Worm (Caenorhabditis elegans): Measurements from ENCODE around the gene hpo-9.

DNA sequence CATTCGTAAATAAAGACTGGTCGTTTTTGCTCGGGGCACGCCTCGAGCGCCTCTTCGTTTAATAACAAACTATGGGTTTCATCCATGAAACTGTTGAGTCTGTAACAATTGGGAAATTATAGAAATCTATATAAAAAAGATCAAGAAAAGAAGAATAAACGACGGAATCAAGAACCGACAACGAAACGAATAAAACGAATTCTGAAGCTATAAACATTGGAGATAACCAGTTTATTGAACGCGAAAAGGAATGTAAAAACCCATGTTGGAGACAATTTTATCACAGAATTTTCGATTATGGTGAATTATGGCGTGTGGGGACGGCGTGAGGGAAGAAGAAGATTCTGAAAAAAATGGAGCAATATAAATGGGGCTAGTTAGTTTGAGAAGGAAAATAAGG lies 22.1 kb downstream of the hpo-9 start, which contains the start of gene soap-1:
- TF ChIP-seq aly-1 (tag; optimal IDR thresholded peaks at IDR 0.05) (no peak), tbx-11 (GFP tag; IDR thresholded peaks at IDR 0.05) (no peak), ama-1 (optimal IDR thresholded peaks at IDR 0.05) (no peak), hnd-1 (tag; optimal IDR thresholded peaks at IDR 0.05) (no peak), sea-1 (GFP tag; conservative IDR thresholded peaks at IDR 0.05) (no peak), tra-4 (tag; optimal IDR thresholded peaks at IDR 0.05) (no peak), tbx-37 (GFP tag; conservative IDR thresholded peaks at IDR 0.05) (no peak), flt-1 (GFP tag; IDR thresholded peaks at IDR 0.05) (no peak), pes-1 (GFP tag; IDR thresholded peaks at IDR 0.05) (no peak)
